Worm (Caenorhabditis elegans) whole organism, late embryonic: ENCODE measurements around the gene btb-7.

Source experiments
- C08G9.2 ChIP-seq: sonication (generic microtip); optimal IDR thresholded peaks from 2 replicates; lab custom pipeline; 2016; ENCODE audit warnings: mild to moderate bottlenecking, missing genetic modification characterization, moderate library complexity, missing compliant biosample characterization
- C38D4.7 ChIP-seq: fragments of 200-800 bp; sonication (Bioruptor generic); optimal IDR thresholded peaks from 2 replicates; lab custom pipeline; 2018; ENCODE audit warnings: mild to moderate bottlenecking, missing genetic modification characterization, moderate library complexity, missing compliant biosample characterization
- K09A11.1 ChIP-seq: sonication (generic microtip); optimal IDR thresholded peaks from 2 replicates; lab custom pipeline; 2017; ENCODE audit warnings: antibody characterized with exemption, mild to moderate bottlenecking, missing genetic modification characterization, missing compliant biosample characterization; ENCODE audit not compliant: insufficient read depth
- T23F11.4 ChIP-seq: fragments of 200-800 bp; sonication (Bioruptor generic); optimal IDR thresholded peaks from 2 replicates; lab custom pipeline; 2018; ENCODE audit warnings: mild to moderate bottlenecking, missing genetic modification characterization, missing compliant biosample characterization
- Y22D7AL.16 ChIP-seq: sonication (generic microtip); optimal IDR thresholded peaks from 2 replicates; lab custom pipeline; 2016; ENCODE audit warnings: missing genetic modification characterization, missing compliant biosample characterization
- ceh-2 ChIP-seq: sonication (generic microtip); optimal IDR thresholded peaks from 2 replicates; lab custom pipeline; 2016; ENCODE audit warnings: missing genotype, missing genetic modification characterization, missing compliant biosample characterization
- ceh-22 ChIP-seq: sonication (generic microtip); optimal IDR thresholded peaks from 2 replicates; lab custom pipeline; 2017; ENCODE audit warnings: missing biosample characterization, missing genetic modification characterization
- ceh-24 ChIP-seq: sonication (generic microtip); optimal IDR thresholded peaks from 2 replicates; lab custom pipeline; 2016; ENCODE audit warnings: mild to moderate bottlenecking, missing genetic modification characterization, missing compliant biosample characterization
- ceh-34 ChIP-seq: sonication (generic microtip); optimal IDR thresholded peaks from 2 replicates; lab custom pipeline; 2016; ENCODE audit warnings: mild to moderate bottlenecking, missing genetic modification characterization, missing compliant biosample characterization
- ceh-45 ChIP-seq: fragments of 200-800 bp; sonication (Bioruptor generic); IDR thresholded peaks from 2 replicates; pipeline ENCODE4 v1.3.6; 2022; ENCODE audit warnings: missing genetic modification reagents, missing genetic modification characterization, missing compliant biosample characterization
- ceh-48 ChIP-seq: sonication (generic microtip); optimal IDR thresholded peaks from 2 replicates; lab custom pipeline; 2016; ENCODE audit warnings: missing genetic modification characterization, inconsistent platforms, missing compliant biosample characterization
- dve-1 ChIP-seq: sonication (generic microtip); optimal IDR thresholded peaks from 2 replicates; lab custom pipeline; 2017; ENCODE audit warnings: antibody characterized with exemption, mild to moderate bottlenecking, missing genetic modification characterization, missing compliant biosample characterization
- elt-2 ChIP-seq: sonication (generic microtip); optimal IDR thresholded peaks from 2 replicates; lab custom pipeline; 2016; ENCODE audit warnings: missing genetic modification reagents, missing genetic modification characterization, missing compliant biosample characterization
- eyg-1 ChIP-seq: sonication (generic microtip); optimal IDR thresholded peaks from 2 replicates; lab custom pipeline; 2016; ENCODE audit warnings: missing genotype, missing genetic modification characterization, missing compliant biosample characterization
- fax-1 ChIP-seq: sonication (generic microtip); optimal IDR thresholded peaks from 2 replicates; lab custom pipeline; 2016; ENCODE audit warnings: missing genotype, missing genetic modification characterization, missing compliant biosample characterization
- fkh-10 ChIP-seq: fragments of 150-350 bp; optimal IDR thresholded peaks from 2 replicates; lab custom pipeline; 2014; ENCODE audit warnings: missing biosample characterization, missing genetic modification reagents, missing genetic modification characterization
- hlh-8 ChIP-seq: sonication (generic microtip); optimal IDR thresholded peaks from 2 replicates; lab custom pipeline; 2016; ENCODE audit warnings: missing genotype, missing genetic modification characterization, missing compliant biosample characterization
- lin-11 ChIP-seq: fragments of 200-800 bp; sonication (Bioruptor generic); optimal IDR thresholded peaks from 2 replicates; lab custom pipeline; 2018; ENCODE audit warnings: mild to moderate bottlenecking, missing genetic modification characterization, missing compliant biosample characterization
- madf-2 ChIP-seq: sonication (generic microtip); optimal IDR thresholded peaks from 2 replicates; lab custom pipeline; 2017; ENCODE audit warnings: missing genetic modification characterization, missing compliant biosample characterization
- mec-3 ChIP-seq: sonication (generic microtip); optimal IDR thresholded peaks from 2 replicates; lab custom pipeline; 2016; ENCODE audit warnings: borderline replicate concordance, missing genetic modification characterization, missing compliant biosample characterization
- nhr-11 ChIP-seq: fragments of 150-350 bp; optimal IDR thresholded peaks from 2 replicates; lab custom pipeline; 2014; ENCODE audit warnings: missing biosample characterization, missing genetic modification characterization
- npax-4 ChIP-seq: sonication (generic microtip); optimal IDR thresholded peaks from 2 replicates; lab custom pipeline; 2016; ENCODE audit warnings: missing genetic modification characterization, missing compliant biosample characterization
- pha-4 ChIP-seq: fragments of 150-350 bp; optimal IDR thresholded peaks from 2 replicates; lab custom pipeline; 2018; ENCODE audit warnings: missing biosample characterization, missing genetic modification reagents, missing genetic modification characterization
- pqm-1 ChIP-seq: sonication (generic microtip); optimal IDR thresholded peaks from 2 replicates; lab custom pipeline; 2016; ENCODE audit warnings: missing genetic modification characterization, missing compliant biosample characterization
- pros-1 ChIP-seq: fragments of 150-350 bp; optimal IDR thresholded peaks from 2 replicates; lab custom pipeline; 2014; ENCODE audit warnings: missing biosample characterization, missing genetic modification reagents, missing genetic modification characterization
- sdc-2 ChIP-seq: sonication (generic microtip); optimal IDR thresholded peaks from 2 replicates; lab custom pipeline; 2016; ENCODE audit warnings: missing genotype, missing genetic modification characterization, missing compliant biosample characterization
- sox-4 ChIP-seq: sonication (generic microtip); optimal IDR thresholded peaks from 2 replicates; lab custom pipeline; 2017; ENCODE audit warnings: mild to moderate bottlenecking, missing genetic modification characterization, inconsistent platforms, missing compliant biosample characterization
- syd-9 ChIP-seq: sonication (generic microtip); optimal IDR thresholded peaks from 2 replicates; lab custom pipeline; 2016; ENCODE audit warnings: mild to moderate bottlenecking, missing genetic modification characterization, moderate library complexity, missing compliant biosample characterization
- tbx-2 ChIP-seq: sonication (generic microtip); optimal IDR thresholded peaks from 2 replicates; lab custom pipeline; 2016; ENCODE audit warnings: missing genetic modification characterization, missing compliant biosample characterization
- tbx-7 ChIP-seq: sonication (generic microtip); optimal IDR thresholded peaks from 2 replicates; lab custom pipeline; 2016; ENCODE audit warnings: missing genotype, missing genetic modification characterization, missing compliant biosample characterization
- unc-42 ChIP-seq: sonication (generic microtip); optimal IDR thresholded peaks from 2 replicates; lab custom pipeline; 2016; ENCODE audit warnings: missing genotype, missing genetic modification characterization, missing compliant biosample characterization
- unc-86 ChIP-seq: sonication (generic microtip); optimal IDR thresholded peaks from 2 replicates; lab custom pipeline; 2016; ENCODE audit warnings: missing genetic modification characterization, missing compliant biosample characterization

Gene btb-7

DNA sequence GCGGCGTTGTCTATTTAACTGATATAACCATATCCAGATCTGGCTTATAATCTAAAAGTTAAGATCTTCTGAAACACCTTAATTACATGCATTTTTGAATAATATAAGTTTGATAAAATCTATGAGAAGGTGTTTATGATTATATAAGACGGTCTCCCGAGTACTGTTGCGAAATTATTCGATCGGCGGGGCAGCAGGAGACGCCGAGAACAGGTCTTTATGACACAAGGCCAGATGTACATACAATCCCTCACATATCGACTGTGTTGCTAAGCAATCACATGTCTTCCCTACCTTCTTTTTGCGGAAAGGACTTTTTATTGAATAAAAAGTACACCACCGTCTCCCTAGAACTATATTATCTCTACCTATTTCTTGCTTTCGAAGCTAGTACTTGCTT lies 43.5 kb downstream of the btb-7 start, which contains the start of gene fbxb-53:
Gene fbxb-53, plus strand, starts transcription at position 301 of the 400 bp plus-strand sequence.
- TF ChIP-seq T23F11.4 (GFP tag; lab: Kevin White, UChicago), result no peak
- no peak for TF ChIP-seq K09A11.1
- TF ChIP-seq npax-4, result no peak
- TF ChIP-seq ceh-24 (tag; lab: Kevin White, UChicago), result no peak
- no peak for TF ChIP-seq ceh-48 (tag; lab: Kevin White, UChicago)

DNA sequence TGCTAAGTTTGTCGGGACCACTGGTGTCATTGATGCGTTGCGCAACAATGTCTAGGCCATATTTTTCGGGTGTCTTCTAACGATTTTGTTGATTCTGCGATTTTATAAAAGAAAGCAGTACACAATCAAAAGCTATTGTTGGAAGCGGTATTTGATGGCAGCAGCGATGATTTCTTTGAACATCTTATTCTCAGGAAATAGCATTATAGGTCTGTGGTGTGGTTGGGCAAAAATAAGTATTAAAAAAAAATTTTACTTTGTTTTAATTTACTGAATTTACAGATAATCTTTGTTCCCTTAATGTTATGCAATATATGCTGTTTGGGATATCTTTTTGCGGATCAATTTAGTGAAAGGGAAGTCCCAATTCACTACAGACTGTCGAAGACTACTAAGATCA lies 44.0 kb downstream of the btb-7 start, which contains the start of gene F36H5.10:
Gene F36H5.10, plus strand, starts transcription at position 301 of the 400 bp plus-strand sequence.
- TF ChIP-seq syd-9 (tag; lab: Kevin White, UChicago) (no peak), pha-4 (tag; lab: Kevin White, UChicago) (no peak), ceh-34 (tag; lab: Kevin White, UChicago) (no peak), C38D4.7 (GFP tag; lab: Kevin White, UChicago) (no peak), C08G9.2 (no peak), hlh-8 (no peak), ceh-22 (no peak), pros-1 (tag; lab: Kevin White, UChicago) (no peak), ceh-24 (tag; lab: Kevin White, UChicago) (no peak), unc-86 (no peak)

DNA sequence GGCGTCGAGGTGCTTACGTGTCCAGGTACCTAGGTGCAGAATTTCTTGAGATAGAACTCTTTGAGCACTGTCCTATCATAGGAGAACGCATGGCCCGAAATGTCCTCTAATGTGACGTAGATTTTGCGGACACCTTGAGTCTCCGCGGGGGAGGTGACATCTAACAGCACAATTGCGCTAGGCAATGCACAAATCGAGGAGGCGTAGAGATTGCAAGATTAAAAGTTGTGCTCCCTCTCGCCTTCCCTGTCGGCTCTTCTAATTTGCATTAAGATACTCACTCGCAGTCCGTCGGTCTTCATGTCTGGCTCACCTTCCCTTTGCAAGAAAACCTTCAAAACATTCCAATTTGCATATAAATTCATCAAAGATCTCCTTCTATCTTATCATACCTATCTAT lies 46.6 kb downstream of the btb-7 start, which contains the start of gene F36H5.18:
Gene F36H5.18, plus strand, starts transcription at position 301 of the 400 bp plus-strand sequence.
- TF ChIP-seq syd-9 (tag; lab: Kevin White, UChicago) (no peak), nhr-11 (tag; lab: Kevin White, UChicago) (no peak), elt-2 (no peak), mec-3 (no peak), dve-1 (tag; lab: Kevin White, UChicago) (no peak), C08G9.2 (no peak), fkh-10 (GFP tag; lab: Kevin White, UChicago) (no peak), sox-4 (tag; lab: Kevin White, UChicago) (no peak), tbx-7 (tag; lab: Kevin White, UChicago) (no peak), Y22D7AL.16 (tag; lab: Kevin White, UChicago) (no peak), unc-86 (no peak), pros-1 (tag; lab: Kevin White, UChicago) (no peak), K09A11.1 (no peak), tbx-2 (tag; lab: Kevin White, UChicago) (no peak)

ce11 chrII:1761564-1761963 lies 48.5 kb downstream of the btb-7 start, which contains the start of gene F36H5.4:
Gene F36H5.4, plus strand, starts transcription at chrII:1761864.
- TF ChIP-seq madf-2 (tag; lab: Kevin White, UChicago), result no peak
- TF ChIP-seq ceh-45 (GFP tag; lab: Robert Waterston, UW), result no peak
- TF ChIP-seq ceh-2 (tag; lab: Kevin White, UChicago), result no peak
- no peak for TF ChIP-seq fax-1 (tag; lab: Kevin White, UChicago)
- no peak for TF ChIP-seq eyg-1 (tag; lab: Kevin White, UChicago)
- no peak for TF ChIP-seq Y22D7AL.16 (tag; lab: Kevin White, UChicago)
- TF ChIP-seq pros-1 (tag; lab: Kevin White, UChicago), result no peak
- TF ChIP-seq lin-11 (tag; lab: Kevin White, UChicago), result no peak
- no peak for TF ChIP-seq sdc-2 (tag; lab: Kevin White, UChicago)
- TF ChIP-seq unc-42, result no peak

DNA sequence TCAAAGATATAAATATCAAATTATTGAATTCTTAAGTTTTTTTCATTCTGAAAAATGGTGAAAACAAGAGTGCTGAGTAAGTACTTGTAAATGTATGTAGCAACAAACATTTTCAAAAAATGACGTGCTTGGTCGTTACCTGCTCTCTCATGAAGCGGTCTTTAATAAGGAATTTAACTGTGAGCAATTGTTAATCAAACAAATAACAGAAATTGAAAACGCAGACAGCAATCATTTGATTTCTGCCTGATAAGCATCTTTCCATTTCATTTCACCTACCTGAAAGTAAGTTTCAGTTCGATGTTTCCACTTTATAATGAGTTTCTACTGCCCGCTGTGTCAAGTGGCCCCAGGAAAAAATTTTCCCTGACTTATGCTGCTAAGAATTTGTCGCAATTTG lies 50.0 kb downstream of the btb-7 start, which contains the start of gene math-28:
Gene math-28, plus strand, starts transcription at position 301 of the 400 bp plus-strand sequence.
- no peak for TF ChIP-seq pqm-1 (tag; lab: Kevin White, UChicago)
- TF ChIP-seq, all 69 proteins: peak for 0
